Fruit fly (Drosophila melanogaster) whole organism, wandering third instar larva: ENCODE results near the gene CG8173.

Source experiments
- Abd-B ChIP-seq: fragments of >200 bp; optimal IDR thresholded peaks from 2 replicates; lab custom pipeline; 2017; ENCODE audit warnings: missing biosample characterization, missing genetic modification characterization
- CG32264 ChIP-seq: fragments of 200-800 bp; sonication (Bioruptor generic); optimal IDR thresholded peaks from 2 replicates; lab custom pipeline; 2016; ENCODE audit warnings: missing biosample characterization, missing genetic modification characterization
- CG9705 ChIP-seq: fragments of 200-800 bp; sonication (Bioruptor generic); optimal IDR thresholded peaks from 2 replicates; lab custom pipeline; 2018; ENCODE audit warnings: missing biosample characterization, mild to moderate bottlenecking, missing genetic modification characterization
- CrebA ChIP-seq: fragments of 200-800 bp; sonication (Bioruptor generic); optimal IDR thresholded peaks from 2 replicates; lab custom pipeline; 2016; ENCODE audit warnings: missing biosample characterization, mild to moderate bottlenecking, missing genetic modification characterization, borderline replicate concordance
- Dfd ChIP-seq: fragments of >200 bp; optimal IDR thresholded peaks from 2 replicates; lab custom pipeline; 2017; ENCODE audit warnings: missing biosample characterization, missing genetic modification characterization
- Dif ChIP-seq: fragments of 200-275, 200-300 bp; sonication (Bioruptor generic); optimal IDR thresholded peaks from 2 replicates; lab custom pipeline; 2018; ENCODE audit warnings: missing biosample characterization, missing genetic modification characterization; ENCODE audit not compliant: partially characterized antibody
- GATAd ChIP-seq: sonication (Bioruptor generic); optimal IDR thresholded peaks from 2 replicates; lab custom pipeline; 2016; ENCODE audit warnings: missing biosample characterization, missing genetic modification characterization
- HLH106 ChIP-seq: fragments of 200-800 bp; optimal IDR thresholded peaks from 3 replicates; lab custom pipeline; 2019; ENCODE audit warnings: missing biosample characterization, mild to moderate bottlenecking, missing genetic modification characterization, moderate library complexity
- Hnf4 ChIP-seq: fragments of 200-800 bp; sonication (Bioruptor generic); optimal IDR thresholded peaks from 2 replicates; lab custom pipeline; 2016; ENCODE audit warnings: missing biosample characterization, mild to moderate bottlenecking, missing genetic modification characterization
- Hr78 ChIP-seq: fragments of >200 bp; optimal IDR thresholded peaks from 2 replicates; lab custom pipeline; 2017; ENCODE audit warnings: missing biosample characterization, missing genetic modification characterization
- Hr83 ChIP-seq: fragments of 200-300 bp; sonication (Bioruptor generic); optimal IDR thresholded peaks from 2 replicates; lab custom pipeline; 2016; ENCODE audit warnings: missing biosample characterization, mild to moderate bottlenecking, missing genetic modification characterization, moderate library complexity; ENCODE audit not compliant: poor library complexity, severe bottlenecking
- Jra ChIP-seq: sonication (Bioruptor generic); optimal IDR thresholded peaks from 2 replicates; lab custom pipeline; 2016; ENCODE audit warnings: missing biosample characterization, missing genetic modification characterization
- Mio ChIP-seq: sonication (Bioruptor generic); optimal IDR thresholded peaks from 2 replicates; lab custom pipeline; 2016; ENCODE audit warnings: missing biosample characterization, missing genetic modification characterization
- Myc ChIP-seq: fragments of >200 bp; optimal IDR thresholded peaks from 2 replicates; lab custom pipeline; 2017
- N ChIP-seq: fragments of >200 bp; optimal IDR thresholded peaks from 2 replicates; lab custom pipeline; 2018; ENCODE audit warnings: missing biosample characterization, missing external identifiers, missing genetic modification characterization
- OdsH ChIP-seq: fragments of 200-800 bp; sonication (Bioruptor generic); optimal IDR thresholded peaks from 2 replicates; lab custom pipeline; 2016; ENCODE audit warnings: missing biosample characterization, mild to moderate bottlenecking, missing genetic modification characterization
- Rel ChIP-seq, 2 experiments: fragments of 200-800 bp; sonication (Bioruptor generic) in 1 of 2; optimal IDR thresholded peaks; 2 replicates in 1 of 2; 3 replicates in 1 of 2; lab custom pipeline; 2016 to 2019; ENCODE audit warnings: mild to moderate bottlenecking in 2 of 2, missing biosample characterization in 2 of 2, missing genetic modification characterization in 2 of 2, moderate library complexity in 1 of 2
- Sp1 ChIP-seq: fragments of 200-800 bp; sonication (Bioruptor generic); optimal IDR thresholded peaks from 3 replicates; lab custom pipeline; 2019; ENCODE audit warnings: missing biosample characterization, mild to moderate bottlenecking, missing genetic modification characterization, moderate library complexity
- Vsx2 ChIP-seq: fragments of 200-300, 225-300 bp; sonication (Bioruptor generic); optimal IDR thresholded peaks from 2 replicates; lab custom pipeline; 2018; ENCODE audit warnings: missing biosample characterization, missing genetic modification characterization; ENCODE audit not compliant: partially characterized antibody
- br ChIP-seq: fragments of 200-800 bp; sonication (Bioruptor generic); optimal IDR thresholded peaks from 2 replicates; lab custom pipeline; 2016; ENCODE audit warnings: missing biosample characterization, missing genetic modification characterization
- brk ChIP-seq: fragments of 200-800 bp; sonication (Bioruptor generic); optimal IDR thresholded peaks from 2 replicates; lab custom pipeline; 2016; ENCODE audit warnings: missing biosample characterization, mild to moderate bottlenecking, missing genetic modification characterization
- dl ChIP-seq, 2 experiments: fragments of 175-275, 200-275 bp in 1 of 2; fragments of 200-275 bp in 1 of 2; sonication (Bioruptor generic); optimal IDR thresholded peaks; lab custom pipeline; 2018; ENCODE audit warnings: mild to moderate bottlenecking in 2 of 2, missing biosample characterization in 2 of 2, missing genetic modification characterization in 2 of 2, moderate library complexity in 2 of 2; ENCODE audit not compliant: partially characterized antibody in 2 of 2, insufficient read depth in 1 of 2
- dmrt93B ChIP-seq: fragments of 200-800 bp; sonication (Bioruptor generic); optimal IDR thresholded peaks from 2 replicates; lab custom pipeline; 2018; ENCODE audit warnings: missing biosample characterization, mild to moderate bottlenecking, missing genetic modification characterization
- dsf ChIP-seq: sonication (Bioruptor generic); optimal IDR thresholded peaks from 2 replicates; lab custom pipeline; 2016; ENCODE audit warnings: missing biosample characterization, missing genetic modification characterization, borderline replicate concordance
- ey ChIP-seq: fragments of 200-800 bp; sonication (Bioruptor generic); optimal IDR thresholded peaks from 2 replicates; lab custom pipeline; 2016; ENCODE audit warnings: missing biosample characterization, missing genetic modification characterization
- foxo ChIP-seq, 2 experiments: fragments of 200-800 bp; sonication (Bioruptor generic); optimal IDR thresholded peaks; 2 replicates in 1 of 2; 3 replicates in 1 of 2; lab custom pipeline; 2016 to 2017; ENCODE audit warnings: missing biosample characterization in 2 of 2, missing genetic modification characterization in 2 of 2
- fru ChIP-seq: fragments of 200-800 bp; sonication (Bioruptor generic); optimal IDR thresholded peaks from 3 replicates; lab custom pipeline; 2016; ENCODE audit warnings: missing biosample characterization, mild to moderate bottlenecking, missing genetic modification characterization
- h ChIP-seq: fragments of 200-800 bp; sonication (Bioruptor generic); optimal IDR thresholded peaks from 3 replicates; lab custom pipeline; 2016; ENCODE audit warnings: missing biosample characterization, mild to moderate bottlenecking, missing genetic modification characterization
- jim ChIP-seq: fragments of 175-275, 200-325 bp; sonication (Bioruptor generic); optimal IDR thresholded peaks from 2 replicates; lab custom pipeline; 2016; ENCODE audit warnings: missing biosample characterization, mild to moderate bottlenecking, missing genetic modification characterization
- lola ChIP-seq: fragments of >200 bp; optimal IDR thresholded peaks from 2 replicates; lab custom pipeline; 2017; ENCODE audit warnings: missing biosample characterization, missing genetic modification characterization
- pan ChIP-seq: fragments of >200 bp; optimal IDR thresholded peaks from 2 replicates; lab custom pipeline; 2017
- psq ChIP-seq: fragments of 200-800 bp; sonication (Bioruptor generic); optimal IDR thresholded peaks from 3 replicates; lab custom pipeline; 2017; ENCODE audit warnings: missing biosample characterization, mild to moderate bottlenecking, missing genetic modification characterization, moderate library complexity
- rgr ChIP-seq: fragments of 200-800 bp; sonication (Bioruptor generic); optimal IDR thresholded peaks from 3 replicates; lab custom pipeline; 2016; ENCODE audit warnings: missing biosample characterization, mild to moderate bottlenecking, missing genetic modification characterization
- sage ChIP-seq: fragments of 200-800 bp; sonication (Bioruptor generic); optimal IDR thresholded peaks from 2 replicates; lab custom pipeline; 2016; ENCODE audit warnings: missing biosample characterization, mild to moderate bottlenecking, missing genetic modification characterization
- sv ChIP-seq: fragments of 200-800 bp; sonication (Bioruptor generic); optimal IDR thresholded peaks from 3 replicates; lab custom pipeline; 2016; ENCODE audit warnings: missing biosample characterization, missing genetic modification characterization
- tai ChIP-seq: sonication (Bioruptor generic); optimal IDR thresholded peaks from 2 replicates; lab custom pipeline; 2016; ENCODE audit warnings: missing biosample characterization, missing genetic modification characterization
- usp ChIP-seq: fragments of >200 bp; optimal IDR thresholded peaks from 2 replicates; lab custom pipeline; 2017; ENCODE audit warnings: missing biosample characterization, missing genetic modification characterization
- woc ChIP-seq: sonication (Bioruptor generic); optimal IDR thresholded peaks from 2 replicates; lab custom pipeline; 2016; ENCODE audit warnings: missing biosample characterization, mild to moderate bottlenecking, missing genetic modification characterization

The CG8173 gene

DNA sequence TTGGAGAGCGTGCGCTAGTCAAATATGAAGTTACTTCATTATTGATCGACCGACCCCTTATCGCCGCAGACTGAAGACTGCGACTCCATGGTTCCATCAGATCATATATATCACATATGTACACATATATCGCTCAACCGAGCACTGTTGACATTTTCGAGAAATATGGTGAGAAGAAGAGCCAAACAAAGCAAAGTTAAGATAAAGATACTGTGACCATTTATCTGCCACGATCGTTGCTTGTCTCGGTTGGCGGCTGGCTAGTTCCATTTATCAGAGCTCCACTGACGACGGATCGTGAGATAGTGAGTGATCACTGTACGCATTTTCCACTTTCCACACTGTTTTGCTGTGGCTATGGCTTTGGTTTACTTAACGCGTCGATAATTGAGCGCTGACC, 34.1 kb upstream of the CG8173 start:
- TF ChIP-seq Hr78 (GFP tag; lab: Kevin White, UChicago), result no peak

DNA sequence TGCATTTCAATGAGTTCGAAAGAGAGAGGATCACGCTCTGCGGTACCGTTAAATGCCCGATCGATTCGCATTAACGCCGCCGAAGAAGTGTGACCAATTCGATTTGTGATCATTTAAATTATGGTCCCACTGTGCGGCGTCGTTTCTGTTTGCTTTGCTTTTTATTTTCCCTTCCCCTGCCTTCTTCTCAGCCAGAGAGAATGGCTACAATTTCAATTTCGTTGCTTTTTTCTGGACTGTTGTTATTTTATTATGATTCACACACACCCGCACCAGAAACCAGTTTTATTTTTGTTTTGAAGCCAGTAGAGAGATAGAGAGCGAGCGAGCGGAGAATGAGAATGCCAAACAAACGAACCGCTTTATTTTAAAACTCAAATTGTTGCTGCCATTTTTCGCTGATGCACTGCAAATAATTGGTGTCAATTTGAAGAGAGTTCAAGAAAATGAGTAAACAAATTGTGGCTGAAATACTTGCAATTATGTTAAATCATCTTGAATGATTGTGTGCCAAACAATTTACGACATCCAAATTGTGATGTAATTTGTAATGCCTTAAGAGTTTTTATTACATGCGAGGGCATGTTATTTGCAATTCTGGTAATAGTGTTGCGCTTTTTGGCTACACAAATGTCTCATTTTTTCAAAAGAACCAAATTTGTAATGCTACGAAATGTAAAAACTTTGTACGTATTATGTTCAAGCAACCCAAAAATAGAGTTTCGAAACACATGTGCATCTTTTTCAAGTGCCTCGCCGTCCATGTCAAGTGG, 33.3 kb upstream of the CG8173 start:
- TF ChIP-seq HLH106 (tag; lab: Kevin White, UChicago) (peak; percentile 63), sv (peak; percentile 1), Jra (GFP tag; lab: Kevin White, UChicago) (no peak), OdsH (GFP tag; lab: Kevin White, UChicago) (peak; percentile 52), dmrt93B (GFP tag; lab: Kevin White, UChicago) (peak; percentile 41), dsf (GFP tag; lab: Kevin White, UChicago) (no peak), jim (GFP tag; lab: Kevin White, UChicago) (peak; percentile 2), Sp1 (GFP tag; lab: Kevin White, UChicago) (peak; percentile 39), Hnf4 (GFP tag; lab: Kevin White, UChicago) (peak; percentile 42), Mio (no peak), brk (GFP tag; lab: Kevin White, UChicago) (peak; percentile 46), N (no peak), pan (lab: Kevin White, UChicago) (no peak), GATAd (GFP tag; lab: Kevin White, UChicago) (no peak), Hr83 (no peak), Dif (peak; percentile 54), h (peak; percentile 70), woc (GFP tag; lab: Kevin White, UChicago) (peak; percentile 53), Abd-B (no peak), Dfd (GFP tag; lab: Kevin White, UChicago) (no peak), CG32264 (GFP tag; lab: Kevin White, UChicago) (no peak), rgr (GFP tag; lab: Kevin White, UChicago) (peak; percentile 28), Rel (GFP tag; optimal IDR thresholded peaks at IDR 0.05; lab: Kevin White, UChicago) (no peak), Rel (tag; optimal IDR thresholded peaks at IDR 0.05; lab: Kevin White, UChicago) (peak; percentile 51), CG9705 (no peak), CrebA (GFP tag; lab: Kevin White, UChicago) (no peak), lola (GFP tag; lab: Kevin White, UChicago) (no peak), fru (GFP tag; lab: Kevin White, UChicago) (peak; percentile 74), dl (GFP tag; optimal IDR thresholded peaks at IDR 0.05; lab: Kevin White, UChicago; ENCODE audit: insufficient read depth in 1 of 2, partially characterized antibody in 2 of 2) (no peak), Vsx2 (GFP tag; lab: Kevin White, UChicago) (no peak), Myc (lab: Kevin White, UChicago) (no peak), psq (GFP tag; lab: Kevin White, UChicago) (peak; percentile 40), tai (GFP tag; lab: Kevin White, UChicago) (no peak), Hr78 (GFP tag; lab: Kevin White, UChicago) (no peak), usp (GFP tag; lab: Kevin White, UChicago) (no peak), ey (GFP tag; lab: Kevin White, UChicago) (peak; percentile 61), br (GFP tag; lab: Kevin White, UChicago) (peak; percentile 44), foxo (GFP tag; optimal IDR thresholded peaks at IDR 0.05; lab: Kevin White, UChicago) (peak in 1 of 2 experiments; percentile 72), sage (GFP tag; lab: Kevin White, UChicago) (no peak)
